Fruit fly (Drosophila melanogaster): ENCODE results near the gene CG13367.

- no peak for TF ChIP-seq Vsx2 (GFP tag; optimal IDR thresholded peaks at IDR 0.05; ENCODE audit: partially characterized antibody)
- peak; percentile 58 for TF ChIP-seq Sp1 (GFP tag; optimal IDR thresholded peaks at IDR 0.05)
- TF ChIP-seq Hnf4 (GFP tag; optimal IDR thresholded peaks at IDR 0.05), result no peak
- peak; percentile 51 for TF ChIP-seq h (GFP tag; optimal IDR thresholded peaks at IDR 0.05)
- no peak for TF ChIP-seq Abd-B (GFP tag; optimal IDR thresholded peaks at IDR 0.05)
- no peak for TF ChIP-seq CG32264 (GFP tag; optimal IDR thresholded peaks at IDR 0.05)
- TF ChIP-seq dsf (GFP tag; optimal IDR thresholded peaks at IDR 0.05; ENCODE audit: borderline replicate concordance), result peak; percentile 3
- TF ChIP-seq foxo (GFP tag; optimal IDR thresholded peaks at IDR 0.05), result peak in 1 of 2 experiments; percentile 42
- TF ChIP-seq dl (GFP tag; optimal IDR thresholded peaks at IDR 0.05; ENCODE audit: insufficient read depth in 1 of 2, partially characterized antibody in 2 of 2), result no peak
- peak; percentile 98 for TF ChIP-seq Myc (optimal IDR thresholded peaks at IDR 0.05)
Observed at dm6 chrX:621132-621555, 23.4 kb upstream of the CG13367 start, which contains the start of the genes CG13365 and Vsp37A.

All from whole organism, wandering third instar larva.